Fruit fly (Drosophila melanogaster) whole organism, embryonic: ENCODE measurements around the gene capu.

Experiments used
- Ada2b ChIP-seq: fragments of 200-800 bp; sonication (Bioruptor generic); IDR thresholded peaks from 2 replicates; pipeline ENCODE4 v1.3.6; 2022; ENCODE audit warnings: missing biosample characterization, missing genetic modification characterization
- Atf-2 ChIP-seq: fragments of 200-800 bp; sonication (Bioruptor generic); optimal IDR thresholded peaks from 2 replicates; lab custom pipeline; 2016; ENCODE audit warnings: missing biosample characterization, missing genetic modification characterization
- C15 ChIP-seq: fragments of 200-800 bp; sonication (Bioruptor generic); IDR thresholded peaks from 3 replicates; pipeline ENCODE4 v1.3.6; 2022; ENCODE audit warnings: missing biosample characterization, missing genetic modification characterization
- CG10431 ChIP-seq: fragments of 200-800 bp; sonication (Bioruptor generic); optimal IDR thresholded peaks from 3 replicates; lab custom pipeline; 2018; ENCODE audit warnings: missing biosample characterization, mild to moderate bottlenecking, missing genetic modification characterization
- CG10654 ChIP-seq: fragments of 200-800 bp; sonication (Bioruptor generic); optimal IDR thresholded peaks from 2 replicates; lab custom pipeline; 2016; ENCODE audit warnings: missing biosample characterization, missing genetic modification characterization
- CG10959 ChIP-seq: fragments of 200-800 bp; sonication (Bioruptor generic); IDR thresholded peaks from 2 replicates; pipeline ENCODE4 v1.3.6; 2022; ENCODE audit warnings: missing biosample characterization, missing genetic modification characterization
- CG11504 ChIP-seq: fragments of 200-800 bp; sonication (Bioruptor generic); optimal IDR thresholded peaks from 3 replicates; lab custom pipeline; 2019; ENCODE audit warnings: missing biosample characterization, mild to moderate bottlenecking, missing genetic modification characterization, moderate library complexity
- CG12236 ChIP-seq: fragments of 200-800 bp; sonication (Bioruptor generic); optimal IDR thresholded peaks from 2 replicates; lab custom pipeline; 2016; ENCODE audit warnings: missing biosample characterization, missing genetic modification characterization
- CG15011 ChIP-seq: fragments of 200-800 bp; sonication (Bioruptor generic); optimal IDR thresholded peaks from 3 replicates; lab custom pipeline; 2018; ENCODE audit warnings: missing biosample characterization, mild to moderate bottlenecking, missing genetic modification characterization
- CG15073 ChIP-seq: fragments of 200-800 bp; sonication (Bioruptor generic); optimal IDR thresholded peaks from 2 replicates; lab custom pipeline; 2016; ENCODE audit warnings: missing biosample characterization, missing genetic modification characterization
- CG15269 ChIP-seq: fragments of 200-800 bp; sonication (Bioruptor generic); optimal IDR thresholded peaks from 2 replicates; lab custom pipeline; 2018; ENCODE audit warnings: missing biosample characterization, mild to moderate bottlenecking, missing genetic modification characterization, moderate library complexity
- CG1529 ChIP-seq: fragments of 200-800 bp; sonication (Bioruptor generic); optimal IDR thresholded peaks from 3 replicates; lab custom pipeline; 2018; ENCODE audit warnings: missing biosample characterization, missing genetic modification characterization
- CG15479 ChIP-seq: fragments of 200-800 bp; sonication (Bioruptor generic); optimal IDR thresholded peaks from 3 replicates; lab custom pipeline; 2019; ENCODE audit warnings: missing biosample characterization, mild to moderate bottlenecking, missing genetic modification characterization, moderate library complexity
- CG16863 ChIP-seq: fragments of 200-800 bp; sonication (Bioruptor generic); optimal IDR thresholded peaks from 3 replicates; lab custom pipeline; 2016; ENCODE audit warnings: missing biosample characterization, missing genetic modification characterization
- CG17359 ChIP-seq: fragments of 200-800 bp; sonication (Bioruptor generic); optimal IDR thresholded peaks from 3 replicates; lab custom pipeline; 2018; ENCODE audit warnings: missing biosample characterization, mild to moderate bottlenecking, missing genetic modification characterization, moderate library complexity
- CG18262 ChIP-seq: fragments of 200-800 bp; optimal IDR thresholded peaks from 3 replicates; lab custom pipeline; 2019; ENCODE audit warnings: missing biosample characterization, mild to moderate bottlenecking, missing genetic modification characterization, moderate library complexity
- CG18599 ChIP-seq: fragments of 200-800 bp; sonication (Bioruptor generic); optimal IDR thresholded peaks from 3 replicates; lab custom pipeline; 2017; ENCODE audit warnings: missing biosample characterization, missing genetic modification characterization, mild to moderate bottlenecking, moderate library complexity, missing genetic modification reagents
- CG2129 ChIP-seq: fragments of 200-800 bp; sonication (Bioruptor generic); IDR thresholded peaks from 2 replicates; pipeline ENCODE4 v1.3.6; 2022; ENCODE audit warnings: missing biosample characterization, missing genetic modification characterization; ENCODE audit not compliant: partially characterized antibody
- CG2199 ChIP-seq: fragments of 200-800 bp; sonication (Bioruptor generic); IDR thresholded peaks from 3 replicates; pipeline ENCODE4 v1.3.6; 2022; ENCODE audit warnings: missing biosample characterization, missing genetic modification characterization
- CG31441 ChIP-seq: fragments of 200-800 bp; sonication (Bioruptor generic); IDR thresholded peaks from 2 replicates; pipeline ENCODE4 v1.3.6; 2022; ENCODE audit warnings: missing biosample characterization, missing genetic modification characterization
- CG32767 ChIP-seq: fragments of 200-800 bp; sonication (Bioruptor generic); IDR thresholded peaks from 2 replicates; pipeline ENCODE4 v1.3.6; 2022; ENCODE audit warnings: missing biosample characterization, missing genetic modification characterization
- CG33557 ChIP-seq: fragments of 200-800 bp; sonication (Bioruptor generic); optimal IDR thresholded peaks from 2 replicates; lab custom pipeline; 2019; ENCODE audit warnings: missing biosample characterization, mild to moderate bottlenecking, missing genetic modification characterization, moderate library complexity
- CG34422 ChIP-seq: fragments of 200-800 bp; sonication (Bioruptor generic); IDR thresholded peaks from 3 replicates; pipeline ENCODE4 v1.3.6; 2022; ENCODE audit warnings: missing biosample characterization, missing genetic modification characterization
- CG4424 ChIP-seq: fragments of 200-800 bp; sonication (Bioruptor generic); optimal IDR thresholded peaks from 3 replicates; lab custom pipeline; 2016; ENCODE audit warnings: missing biosample characterization, missing genetic modification characterization
- CG6683 ChIP-seq: fragments of 200-800 bp; sonication (Bioruptor generic); optimal IDR thresholded peaks from 2 replicates; lab custom pipeline; 2017; ENCODE audit warnings: missing biosample characterization, mild to moderate bottlenecking, missing genetic modification characterization, missing genetic modification reagents
- CG8924 ChIP-seq: fragments of 200-800 bp; optimal IDR thresholded peaks from 3 replicates; lab custom pipeline; 2019; ENCODE audit warnings: missing biosample characterization, mild to moderate bottlenecking, missing genetic modification characterization, moderate library complexity
- CTCF ChIP-seq: fragments of 200-800 bp; sonication (Bioruptor generic); optimal IDR thresholded peaks from 2 replicates; lab custom pipeline; 2017; ENCODE audit warnings: missing biosample characterization, mild to moderate bottlenecking, missing genetic modification characterization, moderate library complexity
- CoRest ChIP-seq: fragments of 200-800 bp; sonication (Bioruptor generic); optimal IDR thresholded peaks from 3 replicates; lab custom pipeline; 2018; ENCODE audit warnings: missing biosample characterization, mild to moderate bottlenecking, missing genetic modification characterization, moderate library complexity
- Dbx ChIP-seq: fragments of 200-800 bp; sonication (Bioruptor generic); IDR thresholded peaks from 3 replicates; pipeline ENCODE4 v1.3.6; 2022; ENCODE audit warnings: missing biosample characterization, missing genetic modification characterization
- MESR4 ChIP-seq: fragments of 200-800 bp; sonication (Bioruptor generic); optimal IDR thresholded peaks from 2 replicates; lab custom pipeline; 2018; ENCODE audit warnings: missing biosample characterization, mild to moderate bottlenecking, missing genetic modification characterization, moderate library complexity
- Mad ChIP-seq: fragments of 200-800 bp; sonication (Bioruptor generic); optimal IDR thresholded peaks from 2 replicates; lab custom pipeline; 2016; ENCODE audit warnings: missing biosample characterization, missing genetic modification characterization
- Mrtf ChIP-seq: fragments of 200-800 bp; sonication (Bioruptor generic); IDR thresholded peaks from 3 replicates; pipeline ENCODE4 v1.3.6; 2022; ENCODE audit warnings: missing biosample characterization, missing genetic modification characterization
- Myb ChIP-seq: fragments of 200-800 bp; sonication (Bioruptor generic); optimal IDR thresholded peaks from 2 replicates; lab custom pipeline; 2016; ENCODE audit warnings: missing biosample characterization, missing genetic modification characterization
- NK7.1 ChIP-seq: fragments of 200-800 bp; sonication (Bioruptor generic); optimal IDR thresholded peaks from 3 replicates; lab custom pipeline; 2016; ENCODE audit warnings: missing biosample characterization, missing genetic modification characterization
- Ssrp ChIP-seq: fragments of 200-800 bp; sonication (Bioruptor generic); optimal IDR thresholded peaks from 2 replicates; lab custom pipeline; 2018; ENCODE audit warnings: missing biosample characterization, mild to moderate bottlenecking, missing genetic modification characterization, moderate library complexity
- bab2 ChIP-seq: fragments of 200-800 bp; sonication (Bioruptor generic); optimal IDR thresholded peaks from 2 replicates; lab custom pipeline; 2016; ENCODE audit warnings: missing biosample characterization, missing genetic modification characterization
- dimm ChIP-seq: fragments of 200-800 bp; sonication (Bioruptor generic); IDR thresholded peaks from 2 replicates; pipeline ENCODE4 v1.3.6; 2022; ENCODE audit warnings: missing biosample characterization, missing genetic modification characterization
- dmrt99B ChIP-seq: fragments of 200-800 bp; sonication (Bioruptor generic); optimal IDR thresholded peaks from 2 replicates; lab custom pipeline; 2018; ENCODE audit warnings: missing biosample characterization, mild to moderate bottlenecking, missing genetic modification characterization, moderate library complexity
- dpn ChIP-seq, 2 experiments: fragments of 200-800 bp; sonication (Bioruptor generic); optimal IDR thresholded peaks; 3 replicates each; lab custom pipeline; 2016; ENCODE audit warnings: missing biosample characterization in 2 of 2, missing genetic modification characterization in 2 of 2
- h ChIP-seq: fragments of >200 bp; optimal IDR thresholded peaks from 2 replicates; lab custom pipeline; 2017
- ind ChIP-seq: fragments of 200-800 bp; sonication (Bioruptor generic); optimal IDR thresholded peaks from 3 replicates; lab custom pipeline; 2016; ENCODE audit warnings: missing biosample characterization, missing genetic modification characterization
- nau ChIP-seq: fragments of 200-800 bp; sonication (Bioruptor generic); optimal IDR thresholded peaks from 3 replicates; lab custom pipeline; 2017; ENCODE audit warnings: missing biosample characterization, mild to moderate bottlenecking, missing genetic modification characterization, missing genetic modification reagents
- odd ChIP-seq: fragments of 200-800 bp; sonication (Bioruptor generic); optimal IDR thresholded peaks from 2 replicates; lab custom pipeline; 2017; ENCODE audit warnings: missing biosample characterization, mild to moderate bottlenecking, missing genetic modification characterization
- sd ChIP-seq: fragments of 200-800 bp; sonication (Bioruptor generic); optimal IDR thresholded peaks from 3 replicates; lab custom pipeline; 2018; ENCODE audit warnings: missing biosample characterization, mild to moderate bottlenecking, missing genetic modification characterization, moderate library complexity
- sens ChIP-seq: fragments of 200-800 bp; sonication (Bioruptor generic); peaks from one replicate; lab custom pipeline; 2016; ENCODE audit warnings: missing biosample characterization, missing genetic modification characterization
- slou ChIP-seq: fragments of 200-800 bp; sonication (Bioruptor generic); optimal IDR thresholded peaks from 3 replicates; lab custom pipeline; 2016; ENCODE audit warnings: missing biosample characterization, missing genetic modification characterization
- stwl ChIP-seq: fragments of 200-800 bp; sonication (Bioruptor generic); optimal IDR thresholded peaks from 3 replicates; lab custom pipeline; 2018; ENCODE audit warnings: missing biosample characterization, mild to moderate bottlenecking, missing genetic modification characterization, moderate library complexity
- ttk ChIP-seq: fragments of 200-800 bp; sonication (Bioruptor generic); IDR thresholded peaks from 2 replicates; pipeline ENCODE4 v2.1.2; 2022; ENCODE audit warnings: missing biosample characterization, missing genetic modification characterization
- twi ChIP-seq: fragments of 200-800 bp; optimal IDR thresholded peaks from 2 replicates; lab custom pipeline; 2019; ENCODE audit warnings: missing biosample characterization, mild to moderate bottlenecking, missing genetic modification characterization, moderate library complexity
- vnd ChIP-seq: fragments of 200-800 bp; sonication (Bioruptor generic); IDR thresholded peaks from 3 replicates; pipeline ENCODE4 v1.3.6; 2022; ENCODE audit warnings: missing biosample characterization, missing genetic modification characterization; ENCODE audit not compliant: partially characterized antibody
- zen ChIP-seq: fragments of 200-800 bp; sonication (Bioruptor generic); optimal IDR thresholded peaks from 3 replicates; lab custom pipeline; 2018; ENCODE audit warnings: missing biosample characterization, mild to moderate bottlenecking, missing genetic modification characterization, moderate library complexity
- zfh1 ChIP-seq: fragments of 200-800 bp; sonication (Bioruptor generic); IDR thresholded peaks from 3 replicates; pipeline ENCODE4 v1.3.6; 2022; ENCODE audit warnings: missing biosample characterization, missing genetic modification characterization
- zfh2 ChIP-seq: fragments of 200-800 bp; sonication (Bioruptor generic); optimal IDR thresholded peaks from 2 replicates; lab custom pipeline; 2016; ENCODE audit warnings: missing biosample characterization, missing genetic modification characterization

capu gene

DNA sequence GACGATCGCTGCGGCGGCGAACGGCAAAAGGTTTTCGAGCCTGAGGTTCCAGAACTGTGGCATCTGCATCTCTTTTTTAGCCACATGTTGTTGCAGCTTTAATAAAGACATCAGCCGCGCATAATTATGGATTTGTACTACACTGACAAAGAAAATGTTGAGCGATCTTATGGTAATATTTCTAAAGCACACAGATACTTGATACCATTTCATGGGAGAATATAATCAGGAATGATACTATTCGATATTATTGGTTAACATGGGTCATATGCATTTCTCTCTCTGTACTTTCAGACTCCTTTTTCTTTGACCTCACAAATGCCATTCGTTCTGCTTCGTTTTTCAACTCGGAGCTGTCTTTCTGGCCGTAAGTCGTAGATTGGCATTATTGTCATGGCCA is 50.5 kb downstream of the capu start (continued):
- peak; percentile 69 for TF ChIP-seq CG18262 (tag; lab: Kevin White, UChicago)
- TF ChIP-seq CG6683 (GFP tag; lab: Kevin White, UChicago): no peak
- peak; percentile 43; the same call in 1 of the 2 replicates for TF ChIP-seq CG10959
- no peak for TF ChIP-seq zfh2 (GFP tag; lab: Kevin White, UChicago)
- TF ChIP-seq CG16863 (GFP tag; lab: Kevin White, UChicago): peak; percentile 38
- peak; percentile 41 for TF ChIP-seq dmrt99B (tag; lab: Kevin White, UChicago)
- TF ChIP-seq twi (tag; lab: Kevin White, UChicago): peak; percentile 60
- peak; percentile 74 for TF ChIP-seq CG33557 (GFP tag; lab: Kevin White, UChicago)
- TF ChIP-seq Ssrp (tag; lab: Kevin White, UChicago): peak; percentile 47
- no peak for TF ChIP-seq CG2199
- peak; percentile 1 for TF ChIP-seq CG10654
- TF ChIP-seq Mrtf (GFP tag; lab: Robert Waterston, UW): no peak
- peak; percentile 30 for TF ChIP-seq CG12236 (GFP tag; lab: Kevin White, UChicago)
- TF ChIP-seq CG10431: peak; percentile 16
- TF ChIP-seq CG34422 (GFP tag; lab: Robert Waterston, UW): no peak
- no peak for TF ChIP-seq vnd (GFP tag; lab: Robert Waterston, UW)
- peak; percentile 40 for TF ChIP-seq CoRest (tag; lab: Kevin White, UChicago)
- peak; percentile 62 for TF ChIP-seq zen (tag; lab: Kevin White, UChicago)
- peak; percentile 20 for TF ChIP-seq CG1529 (GFP tag; lab: Kevin White, UChicago)
- TF ChIP-seq MESR4 (GFP tag; lab: Kevin White, UChicago): no peak
- TF ChIP-seq Mad (GFP tag; lab: Kevin White, UChicago): no peak
- TF ChIP-seq CG32767 (GFP tag; lab: Robert Waterston, UW): no peak
- peak; percentile 90 for TF ChIP-seq sens (GFP tag; lab: Kevin White, UChicago)
- TF ChIP-seq nau (GFP tag; lab: Kevin White, UChicago): no peak
- TF ChIP-seq dpn (GFP tag; optimal IDR thresholded peaks at IDR 0.05; lab: Kevin White, UChicago): peak; percentile 7 to 19
- TF ChIP-seq CG15073: no peak
- no peak for TF ChIP-seq sd (tag; lab: Kevin White, UChicago)
- TF ChIP-seq Dbx: no peak
- peak; percentile 47 for TF ChIP-seq CG4424 (GFP tag; lab: Kevin White, UChicago)
- peak; percentile 33; the same call in 1 of the 2 replicates for TF ChIP-seq Ada2b (GFP tag; lab: Robert Waterston, UW)
- TF ChIP-seq Atf-2 (GFP tag; lab: Kevin White, UChicago): peak; percentile 14
- TF ChIP-seq CG15479: no peak
- TF ChIP-seq dimm (GFP tag; lab: Robert Waterston, UW): no peak
- peak; percentile 75 for TF ChIP-seq zfh1 (GFP tag; lab: Robert Waterston, UW)
- peak; percentile 2 for TF ChIP-seq ind (GFP tag; lab: Kevin White, UChicago)
- TF ChIP-seq h (lab: Kevin White, UChicago): no peak
- TF ChIP-seq bab2: peak; percentile 9
- peak; percentile 2 for TF ChIP-seq stwl (tag; lab: Kevin White, UChicago)
- TF ChIP-seq slou (GFP tag; lab: Kevin White, UChicago): no peak
- TF ChIP-seq Myb (GFP tag; lab: Kevin White, UChicago): no peak
- no peak for TF ChIP-seq CG2129 (GFP tag; lab: Robert Waterston, UW)
- TF ChIP-seq CG15269 (tag; lab: Kevin White, UChicago): no peak
- peak; percentile 19 for TF ChIP-seq CG17359 (tag; lab: Kevin White, UChicago)
- TF ChIP-seq CG18599 (GFP tag; lab: Kevin White, UChicago): no peak
- TF ChIP-seq CG11504: peak; percentile 46
- TF ChIP-seq CG31441 (GFP tag; lab: Robert Waterston, UW): peak; percentile 53; the same call in 1 of the 2 replicates
- no peak for TF ChIP-seq NK7.1
- TF ChIP-seq ttk: no peak
- no peak for TF ChIP-seq CTCF (GFP tag; lab: Kevin White, UChicago)
- no peak for TF ChIP-seq C15 (GFP tag; lab: Robert Waterston, UW)
- TF ChIP-seq CG15011 (GFP tag; lab: Kevin White, UChicago): no peak
- peak; percentile 5 for TF ChIP-seq CG8924 (tag; lab: Kevin White, UChicago)
- TF ChIP-seq odd: no peak
